Worm (Caenorhabditis elegans) whole organism, L2 larva: ENCODE measurements around the gene C18H9.1.

Experiments
- C34F6.9 ChIP-seq: fragments of 150-350 bp; optimal IDR thresholded peaks from 2 replicates; lab custom pipeline; 2014; ENCODE audit warnings: missing biosample characterization, missing genetic modification characterization
- F13H6.1 ChIP-seq: sonication (generic microtip); optimal IDR thresholded peaks from 2 replicates; lab custom pipeline; 2016; ENCODE audit warnings: missing genetic modification characterization, missing compliant biosample characterization
- R02D3.7 ChIP-seq: fragments of 150-350 bp; optimal IDR thresholded peaks from 2 replicates; lab custom pipeline; 2014; ENCODE audit warnings: missing biosample characterization, missing genetic modification characterization
- Y55F3AM.14 ChIP-seq: fragments of 200-800 bp; sonication (Bioruptor generic); optimal IDR thresholded peaks from 2 replicates; lab custom pipeline; 2018; ENCODE audit warnings: mild to moderate bottlenecking, missing genetic modification characterization, missing compliant biosample characterization
- ZK546.5 ChIP-seq: sonication (generic microtip); optimal IDR thresholded peaks from 2 replicates; lab custom pipeline; 2017; ENCODE audit warnings: missing biosample characterization, missing genetic modification characterization
- alr-1 ChIP-seq: fragments of 150-350 bp; optimal IDR thresholded peaks from 2 replicates; lab custom pipeline; 2014; ENCODE audit warnings: missing biosample characterization, missing genetic modification characterization
- aly-2 ChIP-seq: fragments of 150-350 bp; optimal IDR thresholded peaks from 2 replicates; lab custom pipeline; 2014; ENCODE audit warnings: missing biosample characterization, missing genetic modification characterization
- ama-1 ChIP-seq: fragments of 150-350 bp; optimal IDR thresholded peaks from 2 replicates; lab custom pipeline; 2018; ENCODE audit warnings: inconsistent platforms
- blmp-1 ChIP-seq: sonication (generic microtip); optimal IDR thresholded peaks from 2 replicates; lab custom pipeline; 2017; ENCODE audit warnings: missing genetic modification characterization, mild to moderate bottlenecking, missing compliant biosample characterization, antibody characterized with exemption, moderate library complexity; ENCODE audit not compliant: insufficient read depth
- ceh-82 ChIP-seq: fragments of 150-350 bp; optimal IDR thresholded peaks from 2 replicates; lab custom pipeline; 2014; ENCODE audit warnings: missing biosample characterization, missing genetic modification characterization
- crh-2 ChIP-seq: sonication (generic microtip); optimal IDR thresholded peaks from 2 replicates; lab custom pipeline; 2017; ENCODE audit warnings: missing biosample characterization, missing genetic modification characterization
- dmd-4 ChIP-seq: sonication (generic microtip); optimal IDR thresholded peaks from 2 replicates; lab custom pipeline; 2017; ENCODE audit warnings: missing biosample characterization, missing genetic modification characterization
- egl-27 ChIP-seq: sonication (generic microtip); optimal IDR thresholded peaks from 3 replicates; lab custom pipeline; 2017; ENCODE audit warnings: missing biosample characterization, missing genetic modification reagents, missing genetic modification characterization
- elt-1 ChIP-seq: fragments of 150-350 bp; optimal IDR thresholded peaks from 2 replicates; lab custom pipeline; 2014; ENCODE audit warnings: missing biosample characterization, missing genetic modification characterization
- fos-1 ChIP-seq: fragments of 150-350 bp; optimal IDR thresholded peaks from 2 replicates; lab custom pipeline; 2014; ENCODE audit warnings: missing biosample characterization, missing genetic modification characterization
- gmeb-1 ChIP-seq: fragments of 150-350 bp; optimal IDR thresholded peaks from 2 replicates; lab custom pipeline; 2014; ENCODE audit warnings: missing biosample characterization, missing genetic modification characterization
- lin-11 ChIP-seq: fragments of 150-350 bp; sonication (generic microtip); optimal IDR thresholded peaks from 2 replicates; lab custom pipeline; 2014; ENCODE audit warnings: missing biosample characterization, missing genetic modification characterization, inconsistent platforms, mixed read lengths
- lin-13 ChIP-seq: fragments of 150-350 bp; optimal IDR thresholded peaks from 2 replicates; lab custom pipeline; 2014; ENCODE audit warnings: missing biosample characterization, missing genetic modification reagents, missing genetic modification characterization
- lin-39 ChIP-seq: fragments of 150-350 bp; optimal IDR thresholded peaks from 2 replicates; lab custom pipeline; 2014; ENCODE audit warnings: missing biosample characterization, missing genetic modification reagents, missing genetic modification characterization
- lsy-2 ChIP-seq, 2 experiments: fragments of 150-350 bp in 1 of 2; sonication (generic microtip) in 1 of 2; optimal IDR thresholded peaks; 2 replicates each; lab custom pipeline; 2014 to 2017; ENCODE audit warnings: missing biosample characterization in 2 of 2, missing genetic modification characterization in 2 of 2
- mab-5 ChIP-seq: fragments of 150-350 bp; optimal IDR thresholded peaks from 2 replicates; lab custom pipeline; 2014; ENCODE audit warnings: missing biosample characterization, missing genetic modification characterization
- mbf-1 ChIP-seq: sonication (generic microtip); optimal IDR thresholded peaks from 2 replicates; lab custom pipeline; 2017; ENCODE audit warnings: missing biosample characterization, missing genetic modification characterization
- mdl-1 ChIP-seq, 2 experiments: fragments of 150-350 bp in 1 of 2; sonication (generic microtip) in 1 of 2; optimal IDR thresholded peaks; 2 replicates each; lab custom pipeline; 2017; ENCODE audit warnings: missing biosample characterization in 2 of 2, missing genetic modification characterization in 2 of 2
- nhr-10 ChIP-seq: sonication (generic microtip); optimal IDR thresholded peaks from 2 replicates; lab custom pipeline; 2017; ENCODE audit warnings: missing biosample characterization, missing genetic modification characterization
- nhr-12 ChIP-seq: fragments of 150-350 bp; optimal IDR thresholded peaks from 2 replicates; lab custom pipeline; 2014; ENCODE audit warnings: missing biosample characterization, missing genetic modification characterization
- nhr-129 ChIP-seq: fragments of 150-350 bp; optimal IDR thresholded peaks from 2 replicates; lab custom pipeline; 2014; ENCODE audit warnings: missing biosample characterization, missing genetic modification characterization
- nhr-21 ChIP-seq: fragments of 150-350 bp; optimal IDR thresholded peaks from 2 replicates; lab custom pipeline; 2014; ENCODE audit warnings: missing biosample characterization, missing genetic modification characterization
- nhr-23 ChIP-seq: fragments of 150-350 bp; optimal IDR thresholded peaks from 2 replicates; lab custom pipeline; 2014; ENCODE audit warnings: missing biosample characterization, missing genetic modification reagents, missing genetic modification characterization
- nhr-237 ChIP-seq: fragments of 150-350 bp; optimal IDR thresholded peaks from 2 replicates; lab custom pipeline; 2014; ENCODE audit warnings: missing biosample characterization, missing genetic modification characterization
- peb-1 ChIP-seq: fragments of 150-350 bp; optimal IDR thresholded peaks from 2 replicates; lab custom pipeline; 2014; ENCODE audit warnings: missing biosample characterization, missing genetic modification characterization
- sem-4 ChIP-seq: fragments of 150-350 bp; optimal IDR thresholded peaks from 2 replicates; lab custom pipeline; 2014; ENCODE audit warnings: missing biosample characterization, missing genetic modification reagents, missing genetic modification characterization
- skn-1 ChIP-seq: sonication (generic microtip); optimal IDR thresholded peaks from 2 replicates; lab custom pipeline; 2017; ENCODE audit warnings: missing biosample characterization, missing genetic modification characterization
- sma-3 ChIP-seq: sonication (generic microtip); optimal IDR thresholded peaks from 2 replicates; lab custom pipeline; 2016; ENCODE audit warnings: missing genetic modification reagents, missing genetic modification characterization, missing compliant biosample characterization
- sma-9 ChIP-seq, 2 experiments: fragments of 150-350 bp in 1 of 2; sonication (generic microtip) in 1 of 2; optimal IDR thresholded peaks; 2 replicates each; lab custom pipeline; 2014 to 2016; ENCODE audit warnings: missing genetic modification characterization in 2 of 2, mild to moderate bottlenecking in 1 of 2, missing biosample characterization in 1 of 2, missing compliant biosample characterization in 1 of 2, missing genetic modification reagents in 1 of 2, moderate library complexity in 1 of 2
- snpc-4 ChIP-seq: fragments of 150-350 bp; optimal IDR thresholded peaks from 2 replicates; lab custom pipeline; 2014; ENCODE audit warnings: missing biosample characterization, missing genetic modification characterization
- unc-39 ChIP-seq: fragments of 150-350 bp; optimal IDR thresholded peaks from 2 replicates; lab custom pipeline; 2014; ENCODE audit warnings: missing biosample characterization, missing genetic modification characterization
- unc-55 ChIP-seq: fragments of 150-350 bp; sonication (generic microtip); optimal IDR thresholded peaks from 3 replicates; lab custom pipeline; 2014; ENCODE audit warnings: missing biosample characterization, missing genetic modification reagents, missing genetic modification characterization
- zag-1 ChIP-seq: fragments of 150-350 bp; optimal IDR thresholded peaks from 2 replicates; lab custom pipeline; 2014; ENCODE audit warnings: missing biosample characterization, missing genetic modification characterization
- ztf-1 ChIP-seq: fragments of 200-800 bp; sonication (Bioruptor generic); conservative IDR thresholded peaks from 2 replicates; pipeline ENCODE4 v1.3.6; 2022; ENCODE audit warnings: missing genetic modification characterization, missing compliant biosample characterization
- ztf-11 ChIP-seq: sonication (generic microtip); optimal IDR thresholded peaks from 2 replicates; lab custom pipeline; 2017; ENCODE audit warnings: missing biosample characterization, missing genetic modification characterization
- ztf-4 ChIP-seq: fragments of 150-350 bp; optimal IDR thresholded peaks from 2 replicates; lab custom pipeline; 2014; ENCODE audit warnings: missing biosample characterization, missing genetic modification characterization

C18H9.1 gene

DNA sequence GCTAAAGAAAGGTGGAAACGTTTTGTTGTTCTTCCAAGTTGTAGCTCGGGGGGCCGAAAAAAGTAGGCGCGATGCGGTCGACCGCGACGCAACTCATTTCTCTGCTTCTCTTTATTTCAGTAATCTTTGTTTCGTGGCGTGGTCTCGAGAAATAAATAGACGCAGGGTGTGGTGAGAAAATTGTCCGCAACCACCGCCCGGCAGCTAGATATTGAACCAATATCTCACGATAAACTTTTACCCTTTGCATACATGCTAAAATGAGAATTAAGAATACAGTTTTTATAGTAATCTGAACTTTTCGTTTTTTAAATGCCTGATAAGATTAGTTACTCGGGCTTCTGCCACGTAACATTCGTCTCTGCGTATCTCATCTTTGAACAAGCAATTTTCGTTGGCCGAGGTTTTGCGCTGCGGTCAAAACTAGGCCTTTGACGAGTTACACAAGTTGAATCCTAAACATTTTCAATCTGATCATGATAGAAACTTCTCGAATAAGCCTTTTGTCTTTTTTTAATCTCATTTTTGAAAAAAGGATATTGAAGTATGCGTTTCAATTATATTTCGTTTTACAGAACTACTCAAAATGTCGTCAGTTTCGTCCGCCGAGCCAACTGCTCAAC, 15.1 kb upstream of the C18H9.1 start, which contains the start of gene gyf-1 (continued):
- TF ChIP-seq snpc-4 (tag; lab: Kevin White, UChicago): peak; percentile 21
- no peak for TF ChIP-seq R02D3.7
- no peak for TF ChIP-seq sma-3 (GFP tag; lab: Kevin White, UChicago)
- TF ChIP-seq blmp-1 (tag; lab: Kevin White, UChicago): no peak
- TF ChIP-seq nhr-237 (tag; lab: Kevin White, UChicago): no peak
- no peak for TF ChIP-seq sma-9 (GFP tag; optimal IDR thresholded peaks at IDR 0.05; lab: Kevin White, UChicago)
- TF ChIP-seq sma-9 (tag; optimal IDR thresholded peaks at IDR 0.05; lab: Kevin White, UChicago): no peak
- TF ChIP-seq elt-1: no peak

DNA sequence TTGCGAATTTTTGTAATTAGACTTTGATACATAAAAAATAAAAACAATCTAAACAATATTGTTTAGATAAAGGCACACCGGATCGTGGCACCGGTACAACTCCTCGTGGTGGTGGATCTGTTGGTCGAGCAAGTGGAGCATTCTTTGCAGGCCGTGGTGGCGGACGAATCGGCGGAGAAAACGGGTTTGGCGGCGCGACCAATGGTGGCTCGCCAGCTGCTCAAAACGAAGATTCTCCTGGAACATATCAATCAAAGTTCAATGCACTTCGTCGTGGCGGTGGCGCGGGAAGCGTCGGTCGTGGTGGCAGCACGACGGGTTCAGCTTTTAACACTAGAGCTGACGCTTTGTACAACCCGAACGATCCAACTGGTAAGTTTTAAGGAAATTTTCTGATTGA, 12.9 kb upstream of the C18H9.1 start:
- TF ChIP-seq ceh-82 (tag; lab: Kevin White, UChicago) (no peak), mbf-1 (tag; lab: Kevin White, UChicago) (no peak), nhr-129 (tag; lab: Kevin White, UChicago) (no peak), lin-11 (tag; lab: Kevin White, UChicago) (no peak), mdl-1 (tag; optimal IDR thresholded peaks at IDR 0.05; lab: Kevin White, UChicago) (no peak), mab-5 (tag; lab: Kevin White, UChicago) (no peak), crh-2 (no peak), elt-1 (no peak), lin-13 (GFP tag; lab: Kevin White, UChicago) (no peak), nhr-12 (no peak), aly-2 (tag; lab: Kevin White, UChicago) (no peak), ztf-11 (tag; lab: Kevin White, UChicago) (no peak), ztf-1 (GFP tag; lab: Robert Waterston, UW) (no peak), ztf-4 (tag; lab: Kevin White, UChicago) (no peak), ama-1 (lab: Kevin White, UChicago) (no peak), lin-39 (no peak), sma-3 (GFP tag; lab: Kevin White, UChicago) (no peak), unc-55 (GFP tag; lab: Kevin White, UChicago) (no peak), egl-27 (tag; lab: Kevin White, UChicago) (no peak), F13H6.1 (tag; lab: Kevin White, UChicago) (no peak)

DNA sequence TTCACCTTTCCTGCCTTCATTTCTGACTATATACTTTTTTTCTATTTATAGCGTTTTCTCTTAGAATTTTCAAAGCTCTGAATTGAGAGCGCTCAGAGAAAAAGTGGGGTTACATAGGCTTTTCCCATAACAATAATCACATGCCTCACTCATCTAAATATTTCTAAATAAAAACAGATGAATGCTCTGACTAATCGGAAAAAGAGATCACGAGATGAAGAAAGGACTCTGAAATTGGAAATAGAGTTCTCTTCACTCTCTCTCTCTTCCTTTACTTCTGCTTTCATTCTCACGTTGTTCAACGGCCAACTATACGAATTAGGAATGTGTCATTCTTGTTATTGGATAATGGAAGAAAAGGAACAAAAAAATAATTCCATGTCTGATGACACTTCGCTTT, 9.8 kb upstream of the C18H9.1 start:
- TF ChIP-seq C34F6.9 (tag; lab: Kevin White, UChicago) (peak; percentile 70), mab-5 (tag; lab: Kevin White, UChicago) (no peak), Y55F3AM.14 (GFP tag; lab: Kevin White, UChicago) (no peak), lsy-2 (tag; optimal IDR thresholded peaks at IDR 0.05; lab: Kevin White, UChicago) (peak in 1 of 2 experiments; percentile 42), sem-4 (tag; lab: Kevin White, UChicago) (no peak), nhr-21 (peak; percentile 9), nhr-23 (no peak), egl-27 (tag; lab: Kevin White, UChicago) (no peak), sma-9 (GFP tag; optimal IDR thresholded peaks at IDR 0.05; lab: Kevin White, UChicago) (peak; percentile 35), sma-9 (tag; optimal IDR thresholded peaks at IDR 0.05; lab: Kevin White, UChicago) (no peak), unc-39 (tag; lab: Kevin White, UChicago) (no peak), nhr-12 (no peak), crh-2 (peak; percentile 26)

DNA sequence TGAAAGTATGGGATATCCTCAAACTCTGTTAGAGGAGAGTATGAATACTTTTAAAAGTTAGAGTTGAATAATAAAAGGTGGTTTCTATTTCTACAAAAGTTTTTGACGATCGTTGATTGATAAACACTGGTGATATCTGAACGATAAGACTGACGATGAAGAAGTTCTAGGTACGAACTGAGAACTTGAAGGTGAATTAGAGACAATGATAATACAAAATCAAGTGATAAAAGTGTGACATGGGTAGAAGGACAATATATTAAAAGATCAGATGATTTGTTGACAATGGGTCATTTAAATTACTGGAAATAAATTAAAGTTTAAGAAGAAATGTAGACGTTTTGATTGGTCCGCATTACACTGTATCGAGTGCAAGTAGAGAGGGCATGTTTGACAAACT, 3.5 kb upstream of the C18H9.1 start, which contains the start of gene C18H9.5:
C18H9.5 (minus strand) TSS at position 179 of the 400 bp plus-strand sequence.
- TF ChIP-seq alr-1 (tag; lab: Kevin White, UChicago): no peak
- TF ChIP-seq unc-39 (tag; lab: Kevin White, UChicago): no peak
- TF ChIP-seq sma-9 (GFP tag; optimal IDR thresholded peaks at IDR 0.05; lab: Kevin White, UChicago): peak; percentile 52
- no peak for TF ChIP-seq sma-9 (tag; optimal IDR thresholded peaks at IDR 0.05; lab: Kevin White, UChicago)

DNA sequence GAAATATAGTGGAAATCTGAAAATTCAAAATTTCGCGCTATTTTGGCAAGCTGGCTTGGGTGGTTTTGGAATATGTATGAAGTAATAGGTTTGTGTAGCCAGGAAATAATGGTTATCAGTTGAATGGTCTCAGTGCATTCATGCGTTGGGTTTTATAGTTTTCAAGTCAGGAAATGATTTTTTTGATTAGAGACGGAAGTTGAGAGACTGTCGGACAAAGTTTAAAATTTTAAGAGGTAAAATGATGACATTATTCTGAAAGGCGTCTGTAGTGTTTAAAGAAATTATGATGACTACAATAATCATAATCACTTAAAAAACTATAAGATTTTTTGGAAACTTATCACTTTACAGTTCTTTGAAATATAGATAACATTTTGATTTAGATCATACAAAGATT, 2.6 kb downstream of the C18H9.1 start, which contains the start of gene C18H9.6:
C18H9.6 (minus strand) TSS at position 129 of the 400 bp plus-strand sequence.
- TF ChIP-seq peb-1 (tag; lab: Kevin White, UChicago) (no peak), F13H6.1 (tag; lab: Kevin White, UChicago) (no peak), elt-1 (no peak), nhr-10 (tag; lab: Kevin White, UChicago) (no peak), skn-1 (peak; percentile 4), sma-9 (GFP tag; optimal IDR thresholded peaks at IDR 0.05; lab: Kevin White, UChicago) (peak; percentile 69), sma-9 (tag; optimal IDR thresholded peaks at IDR 0.05; lab: Kevin White, UChicago) (no peak), ZK546.5 (no peak), ceh-82 (tag; lab: Kevin White, UChicago) (no peak), lsy-2 (tag; optimal IDR thresholded peaks at IDR 0.05; lab: Kevin White, UChicago) (no peak), fos-1 (tag; lab: Kevin White, UChicago) (peak; percentile 85), ztf-11 (tag; lab: Kevin White, UChicago) (no peak), unc-55 (GFP tag; lab: Kevin White, UChicago) (no peak), lin-11 (tag; lab: Kevin White, UChicago) (no peak), R02D3.7 (no peak), nhr-129 (tag; lab: Kevin White, UChicago) (no peak), crh-2 (peak; percentile 14), gmeb-1 (tag; lab: Kevin White, UChicago) (no peak), egl-27 (tag; lab: Kevin White, UChicago) (no peak), mbf-1 (tag; lab: Kevin White, UChicago) (no peak), C34F6.9 (tag; lab: Kevin White, UChicago) (no peak), nhr-12 (no peak), ama-1 (lab: Kevin White, UChicago) (no peak), zag-1 (tag; lab: Kevin White, UChicago) (no peak), Y55F3AM.14 (GFP tag; lab: Kevin White, UChicago) (no peak), nhr-21 (no peak), dmd-4 (no peak)
